Worm (Caenorhabditis elegans): ENCODE results near the gene Y22D7AR.14.

Y22D7AR.14 gene

ce11 chrIII:1689927-1690326, at the start of gene Y22D7AR.14:
TSS of gene Y22D7AR.14 (minus strand) at chrIII:1690027.
- TF ChIP-seq lsy-2 (tag; optimal IDR thresholded peaks at IDR 0.05) (no peak), nhr-129 (tag; optimal IDR thresholded peaks at IDR 0.05) (no peak), dmd-4 (tag; optimal IDR thresholded peaks at IDR 0.05) (no peak), nhr-77 (tag; optimal IDR thresholded peaks at IDR 0.05) (no peak), alr-1 (tag; optimal IDR thresholded peaks at IDR 0.05) (no peak), snpc-4 (tag; optimal IDR thresholded peaks at IDR 0.05) (no peak), ztf-1 (GFP tag; conservative IDR thresholded peaks at IDR 0.05) (no peak), nhr-25 (tag; optimal IDR thresholded peaks at IDR 0.05) (no peak), ZK546.5 (tag; optimal IDR thresholded peaks at IDR 0.05) (no peak), unc-55 (GFP tag; optimal IDR thresholded peaks at IDR 0.05) (no peak), sma-3 (GFP tag; optimal IDR thresholded peaks at IDR 0.05) (no peak), nhr-12 (tag; optimal IDR thresholded peaks at IDR 0.05) (no peak), peb-1 (tag; optimal IDR thresholded peaks at IDR 0.05) (no peak), zag-1 (tag; optimal IDR thresholded peaks at IDR 0.05) (no peak), nhr-11 (tag; optimal IDR thresholded peaks at IDR 0.05) (no peak), unc-39 (tag; optimal IDR thresholded peaks at IDR 0.05) (no peak), ceh-82 (tag; optimal IDR thresholded peaks at IDR 0.05) (no peak), unc-62 (GFP tag; optimal IDR thresholded peaks at IDR 0.05) (no peak)

DNA sequence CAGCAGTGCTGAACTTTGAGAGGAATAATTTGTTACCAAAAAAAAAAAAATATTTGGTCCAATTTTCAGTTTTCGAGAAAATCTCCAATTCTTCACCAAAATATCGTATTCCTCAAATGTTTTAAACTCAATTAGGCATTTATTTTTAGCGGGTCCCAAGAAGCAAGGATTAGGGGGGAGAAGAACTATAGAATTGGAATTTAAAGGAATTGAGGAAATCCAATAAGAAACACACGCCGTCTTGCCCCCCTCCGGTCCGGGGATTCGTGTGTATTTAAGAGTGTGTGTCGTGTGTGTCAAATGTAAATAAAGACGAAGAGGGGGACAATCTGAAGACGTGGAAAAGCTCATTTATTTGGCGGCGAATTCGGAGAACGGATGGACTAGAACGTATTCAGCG, 43.6 kb upstream of the Y22D7AR.14 start:
- TF ChIP-seq sma-3 (GFP tag; optimal IDR thresholded peaks at IDR 0.05), result no peak

ce11 chrIII:1733001-1733400, 43.2 kb upstream of the Y22D7AR.14 start, which contains the start of gene ser-4:
TSS of gene ser-4 (minus strand) at chrIII:1733101.
- TF ChIP-seq nhr-129 (tag; optimal IDR thresholded peaks at IDR 0.05) (no peak), lin-13 (GFP tag; optimal IDR thresholded peaks at IDR 0.05) (no peak)

DNA sequence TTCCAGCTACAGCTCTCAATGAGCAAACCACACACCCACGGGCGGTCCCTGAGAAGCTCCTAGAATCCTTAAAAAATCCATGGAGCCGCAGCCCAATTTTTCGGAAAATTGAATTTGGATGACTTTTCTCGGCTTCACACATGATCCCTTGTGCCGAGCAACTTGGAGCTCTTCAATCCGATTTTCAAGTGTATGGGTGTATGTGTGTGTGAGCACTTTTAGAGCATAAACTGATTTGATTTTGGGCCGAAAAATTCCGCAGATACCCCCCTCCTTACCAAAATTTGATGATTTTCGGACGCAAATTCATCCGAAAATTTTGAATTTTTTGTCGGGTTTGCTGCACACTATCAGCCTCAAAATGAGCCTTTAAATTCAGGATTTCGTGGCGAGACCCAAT, 42.0 kb upstream of the Y22D7AR.14 start:
- TF ChIP-seq ztf-1 (GFP tag; conservative IDR thresholded peaks at IDR 0.05) (no peak), zag-1 (tag; optimal IDR thresholded peaks at IDR 0.05) (no peak), lin-13 (GFP tag; optimal IDR thresholded peaks at IDR 0.05) (no peak), alr-1 (tag; optimal IDR thresholded peaks at IDR 0.05) (no peak), ztf-4 (tag; optimal IDR thresholded peaks at IDR 0.05) (no peak), sma-9 (GFP tag; optimal IDR thresholded peaks at IDR 0.05) (no peak), sma-9 (tag; optimal IDR thresholded peaks at IDR 0.05) (no peak)

- TF ChIP-seq lin-13 (GFP tag; optimal IDR thresholded peaks at IDR 0.05) (no peak), C34F6.9 (tag; optimal IDR thresholded peaks at IDR 0.05) (no peak), sem-4 (tag; optimal IDR thresholded peaks at IDR 0.05) (no peak), nhr-11 (tag; optimal IDR thresholded peaks at IDR 0.05) (no peak), nhr-23 (tag; optimal IDR thresholded peaks at IDR 0.05) (no peak), unc-39 (tag; optimal IDR thresholded peaks at IDR 0.05) (no peak), skn-1 (tag; optimal IDR thresholded peaks at IDR 0.05) (no peak), R02D3.7 (tag; optimal IDR thresholded peaks at IDR 0.05) (no peak), fos-1 (tag; optimal IDR thresholded peaks at IDR 0.05) (no peak)
These were observed 29.0 kb upstream of the Y22D7AR.14 start for ce11 chrIII:1718800-1719199.

- TF ChIP-seq mbf-1 (tag; optimal IDR thresholded peaks at IDR 0.05) (no peak), lin-39 (tag; optimal IDR thresholded peaks at IDR 0.05) (no peak), sma-3 (GFP tag; optimal IDR thresholded peaks at IDR 0.05) (no peak), ceh-82 (tag; optimal IDR thresholded peaks at IDR 0.05) (no peak), zag-1 (tag; optimal IDR thresholded peaks at IDR 0.05) (no peak), nhr-11 (tag; optimal IDR thresholded peaks at IDR 0.05) (no peak), unc-62 (GFP tag; optimal IDR thresholded peaks at IDR 0.05) (no peak), ztf-11 (tag; optimal IDR thresholded peaks at IDR 0.05) (no peak), egl-27 (tag; optimal IDR thresholded peaks at IDR 0.05) (no peak), nhr-129 (tag; optimal IDR thresholded peaks at IDR 0.05) (no peak)
These were observed 27.9 kb upstream of the Y22D7AR.14 start for ce11 chrIII:1717772-1718171.

Data from whole organism, L2 larva.